Worm (Caenorhabditis elegans) whole organism, L4 larva: ENCODE data around the gene cyp-34A6.

Experiments
- F26F4.8 ChIP-seq: fragments of 200-800 bp; sonication (Bioruptor generic); conservative IDR thresholded peaks from 2 replicates; pipeline ENCODE4 v1.3.6; 2022; ENCODE audit warnings: missing genetic modification characterization, missing compliant biosample characterization
- F44E2.7 ChIP-seq: fragments of 200-800 bp; sonication (Bioruptor generic); IDR thresholded peaks from 2 replicates; pipeline ENCODE4 v2.1.2; 2022; ENCODE audit warnings: missing genetic modification characterization, missing compliant biosample characterization
- F49E8.2 ChIP-seq: sonication (generic microtip); optimal IDR thresholded peaks from 2 replicates; lab custom pipeline; 2016; ENCODE audit warnings: missing compliant biosample characterization, mild to moderate bottlenecking, missing genetic modification characterization, borderline replicate concordance
- R02D3.7 ChIP-seq: fragments of 150-350 bp; sonication (generic microtip); optimal IDR thresholded peaks from 3 replicates; lab custom pipeline; 2014; ENCODE audit warnings: missing biosample characterization, missing genetic modification characterization
- T26A8.4 ChIP-seq: fragments of 200-800 bp; sonication (Bioruptor generic); IDR thresholded peaks from 2 replicates; pipeline ENCODE4 v1.3.6; 2022; ENCODE audit warnings: missing genetic modification characterization, missing compliant biosample characterization
- Y105C5A.15 ChIP-seq: fragments of 200-800 bp; sonication (Bioruptor generic); IDR thresholded peaks from 2 replicates; pipeline ENCODE4 v1.3.6; 2022; ENCODE audit warnings: missing genetic modification characterization, missing compliant biosample characterization
- ama-1 ChIP-seq: fragments of 150-350 bp; optimal IDR thresholded peaks from 2 replicates; lab custom pipeline; 2014; ENCODE audit warnings: inconsistent platforms, mixed read lengths
- ceh-32 ChIP-seq: sonication (generic microtip); optimal IDR thresholded peaks from 2 replicates; lab custom pipeline; 2016; ENCODE audit warnings: mild to moderate bottlenecking, missing genetic modification characterization, missing compliant biosample characterization; ENCODE audit not compliant: poor library complexity
- ceh-62 ChIP-seq: sonication (generic microtip); optimal IDR thresholded peaks from 2 replicates; lab custom pipeline; 2017; ENCODE audit warnings: missing biosample characterization, missing genetic modification characterization
- ces-1 ChIP-seq: fragments of 150-350 bp; sonication (generic microtip); optimal IDR thresholded peaks from 4 replicates; lab custom pipeline; 2014; ENCODE audit warnings: missing biosample characterization, missing genetic modification reagents, missing genetic modification characterization
- dmd-8 ChIP-seq: fragments of 200-800 bp; sonication (Bioruptor generic); IDR thresholded peaks from 2 replicates; pipeline ENCODE4 v1.3.6; 2022; ENCODE audit warnings: missing genetic modification characterization, missing compliant biosample characterization
- dmd-9 ChIP-seq: fragments of 200-800 bp; sonication (Bioruptor generic); IDR thresholded peaks from 2 replicates; pipeline ENCODE4 v1.3.6; 2022; ENCODE audit warnings: missing genetic modification reagents, missing genetic modification characterization, missing compliant biosample characterization
- duxl-1 ChIP-seq: sonication (generic microtip); optimal IDR thresholded peaks from 2 replicates; lab custom pipeline; 2016; ENCODE audit warnings: mild to moderate bottlenecking, missing genetic modification characterization, moderate library complexity, missing compliant biosample characterization; ENCODE audit not compliant: poor library complexity
- egl-43 ChIP-seq: fragments of 200-800 bp; sonication (Bioruptor generic); IDR thresholded peaks from 2 replicates; pipeline ENCODE4 v1.3.6; 2022; ENCODE audit warnings: missing genetic modification reagents, missing genetic modification characterization, missing compliant biosample characterization
- fos-1 ChIP-seq: fragments of 150-350 bp; optimal IDR thresholded peaks from 2 replicates; lab custom pipeline; 2014; ENCODE audit warnings: missing biosample characterization, missing genetic modification characterization
- gei-8 ChIP-seq: fragments of 200-800 bp; sonication (Bioruptor generic); optimal IDR thresholded peaks from 2 replicates; lab custom pipeline; 2018; ENCODE audit warnings: mild to moderate bottlenecking, missing genetic modification characterization, missing compliant biosample characterization
- hlh-11 ChIP-seq: fragments of 200-800 bp; sonication (Bioruptor generic); optimal IDR thresholded peaks from 2 replicates; lab custom pipeline; 2018; ENCODE audit warnings: mild to moderate bottlenecking, missing genetic modification characterization, missing compliant biosample characterization
- hmg-1.1 ChIP-seq: fragments of 200-800 bp; sonication (Bioruptor generic); IDR thresholded peaks from 2 replicates; pipeline ENCODE4 v1.3.6; 2022; ENCODE audit warnings: missing genetic modification reagents, missing genetic modification characterization, missing compliant biosample characterization
- lin-1 ChIP-seq: fragments of 200-800 bp; sonication (Bioruptor generic); IDR thresholded peaks from 2 replicates; pipeline ENCODE4 v1.3.6; 2022; ENCODE audit warnings: missing genetic modification reagents, missing genetic modification characterization, missing compliant biosample characterization
- lin-29 ChIP-seq: fragments of 200-800 bp; sonication (Bioruptor generic); IDR thresholded peaks from 2 replicates; pipeline ENCODE4 v1.3.6; 2022; ENCODE audit warnings: missing genetic modification reagents, missing genetic modification characterization, missing compliant biosample characterization
- madf-5 ChIP-seq, 2 experiments: fragments of 200-800 bp; sonication (Bioruptor generic); IDR thresholded peaks; 2 replicates each; pipeline ENCODE4 v1.3.6; 2022; ENCODE audit warnings: missing compliant biosample characterization in 2 of 2, missing genetic modification characterization in 2 of 2
- madf-9 ChIP-seq: fragments of 200-800 bp; sonication (Bioruptor generic); conservative IDR thresholded peaks from 2 replicates; pipeline ENCODE4 v1.3.6; 2022; ENCODE audit warnings: missing genetic modification reagents, missing genetic modification characterization, missing compliant biosample characterization
- mdl-1 ChIP-seq, 2 experiments: fragments of 150-350 bp in 1 of 2; sonication (generic microtip) in 1 of 2; optimal IDR thresholded peaks; 2 replicates each; lab custom pipeline; 2014 to 2017; ENCODE audit warnings: missing biosample characterization in 2 of 2, missing genetic modification characterization in 2 of 2
- mdt-29 ChIP-seq: fragments of 200-800 bp; sonication (Bioruptor generic); IDR thresholded peaks from 2 replicates; pipeline ENCODE4 v1.3.6; 2022; ENCODE audit warnings: missing genetic modification reagents, missing genetic modification characterization, missing compliant biosample characterization
- mxl-2 ChIP-seq: fragments of 200-800 bp; sonication (Bioruptor generic); conservative IDR thresholded peaks from 2 replicates; pipeline ENCODE4 v1.3.6; 2022; ENCODE audit warnings: missing genetic modification reagents, missing genetic modification characterization, missing compliant biosample characterization
- mxl-3 ChIP-seq: fragments of 200-800 bp; sonication (Bioruptor generic); optimal IDR thresholded peaks from 2 replicates; lab custom pipeline; 2018; ENCODE audit warnings: mild to moderate bottlenecking, missing genetic modification characterization, missing compliant biosample characterization
- nhr-102 ChIP-seq: sonication (generic microtip); optimal IDR thresholded peaks from 2 replicates; lab custom pipeline; 2016; ENCODE audit warnings: mild to moderate bottlenecking, missing genetic modification characterization, moderate library complexity, missing compliant biosample characterization
- nhr-237 ChIP-seq: sonication (generic microtip); optimal IDR thresholded peaks from 2 replicates; lab custom pipeline; 2017; ENCODE audit warnings: missing biosample characterization, missing genetic modification characterization
- nhr-48 ChIP-seq: sonication (generic microtip); optimal IDR thresholded peaks from 2 replicates; lab custom pipeline; 2016; ENCODE audit warnings: mild to moderate bottlenecking, missing genetic modification characterization, missing compliant biosample characterization
- nhr-76 ChIP-seq: fragments of 150-350 bp; optimal IDR thresholded peaks from 2 replicates; lab custom pipeline; 2014; ENCODE audit warnings: missing biosample characterization, missing genetic modification characterization
- nhr-77 ChIP-seq: fragments of 150-350 bp; optimal IDR thresholded peaks from 2 replicates; lab custom pipeline; 2014; ENCODE audit warnings: missing biosample characterization, missing genetic modification characterization
- pha-4 ChIP-seq, 2 experiments: fragments of 150-350 bp in 1 of 2; fragments of 200-800 bp in 1 of 2; sonication (Bioruptor generic) in 1 of 2; IDR thresholded peaks in 1 of 2; optimal IDR thresholded peaks in 1 of 2; 2 replicates each; pipeline versions ENCODE4 v1.3.6 to Lab custom; 2014 to 2022; ENCODE audit warnings: missing genetic modification characterization in 2 of 2, missing genetic modification reagents in 2 of 2, missing biosample characterization in 1 of 2, missing compliant biosample characterization in 1 of 2
- rbr-2 ChIP-seq: sonication (generic microtip); optimal IDR thresholded peaks from 2 replicates; lab custom pipeline; 2016; ENCODE audit warnings: missing genotype, missing genetic modification characterization, missing compliant biosample characterization
- sdz-12 ChIP-seq: fragments of 200-800 bp; sonication (Bioruptor generic); optimal IDR thresholded peaks from 2 replicates; lab custom pipeline; 2018; ENCODE audit warnings: mild to moderate bottlenecking, missing genetic modification characterization, missing compliant biosample characterization
- snpc-4 ChIP-seq: fragments of 150-350 bp; optimal IDR thresholded peaks from 2 replicates; lab custom pipeline; 2014; ENCODE audit warnings: missing biosample characterization, missing genetic modification characterization
- unc-39 ChIP-seq: sonication (generic microtip); optimal IDR thresholded peaks from 2 replicates; lab custom pipeline; 2017; ENCODE audit warnings: missing biosample characterization, missing genetic modification characterization
- vab-7 ChIP-seq: fragments of 200-800 bp; sonication (Bioruptor generic); IDR thresholded peaks from 2 replicates; pipeline ENCODE4 v1.3.6; 2022; ENCODE audit warnings: missing genetic modification reagents, missing genetic modification characterization, missing compliant biosample characterization
- zag-1 ChIP-seq: fragments of 150-350 bp; optimal IDR thresholded peaks from 2 replicates; lab custom pipeline; 2014; ENCODE audit warnings: missing biosample characterization, missing genetic modification characterization
- zfp-3 ChIP-seq: fragments of 200-800 bp; sonication (Bioruptor generic); conservative IDR thresholded peaks from 2 replicates; pipeline ENCODE4 v1.3.6; 2022; ENCODE audit warnings: missing genetic modification reagents, missing genetic modification characterization, missing compliant biosample characterization
- zip-11 ChIP-seq: fragments of 200-800 bp; sonication (Bioruptor generic); IDR thresholded peaks from 2 replicates; pipeline ENCODE4 v1.3.6; 2022; ENCODE audit warnings: missing genetic modification characterization, missing compliant biosample characterization
- ztf-11 ChIP-seq: fragments of 150-350 bp; optimal IDR thresholded peaks from 2 replicates; lab custom pipeline; 2014; ENCODE audit warnings: missing biosample characterization, missing genetic modification characterization

cyp-34A6 gene

ce11 chrV:3979819-3980218 is 18.7 kb upstream of the cyp-34A6 start, which contains the start of gene nlp-31 (continued):
- TF ChIP-seq gei-8 (GFP tag; lab: Kevin White, UChicago) (no peak), mxl-2 (no peak), nhr-237 (no peak), rbr-2 (tag; lab: Kevin White, UChicago) (no peak), F44E2.7 (GFP tag; lab: Robert Waterston, UW) (no peak), sdz-12 (GFP tag; lab: Kevin White, UChicago) (no peak)
- TF ChIP-seq, all 104 proteins: peak for 12

- TF ChIP-seq zfp-3 (GFP tag; lab: Robert Waterston, UW) (no peak), ztf-11 (tag; lab: Kevin White, UChicago) (no peak), hlh-11 (no peak), duxl-1 (tag; lab: Kevin White, UChicago) (no peak), ama-1 (lab: Kevin White, UChicago) (no peak)
Measured at ce11 chrV:3979053-3979452, 17.9 kb upstream of the cyp-34A6 start, which contains the start of gene nlp-34. nlp-34 (minus strand) TSS chrV:3979134.

- TF ChIP-seq fos-1 (tag; lab: Kevin White, UChicago), result no peak
- TF ChIP-seq dmd-8 (GFP tag; lab: Robert Waterston, UW), result no peak
- no peak for TF ChIP-seq F44E2.7 (GFP tag; lab: Robert Waterston, UW)
- TF ChIP-seq nhr-102 (tag; lab: Kevin White, UChicago), result no peak
- TF ChIP-seq nhr-77 (tag; lab: Kevin White, UChicago), result no peak
- no peak for TF ChIP-seq F49E8.2 (tag; lab: Kevin White, UChicago)
- TF ChIP-seq F26F4.8, result no peak
- TF ChIP-seq zfp-3 (GFP tag; lab: Robert Waterston, UW), result no peak
- TF ChIP-seq mxl-3 (GFP tag; lab: Kevin White, UChicago), result no peak
- no peak for TF ChIP-seq Y105C5A.15 (GFP tag; lab: Robert Waterston, UW)
- no peak for TF ChIP-seq nhr-48 (tag; lab: Kevin White, UChicago)
- TF ChIP-seq vab-7 (GFP tag; lab: Robert Waterston, UW), result no peak
- no peak for TF ChIP-seq R02D3.7
- no peak for TF ChIP-seq mdl-1 (tag; optimal IDR thresholded peaks at IDR 0.05; lab: Kevin White, UChicago)
- no peak for TF ChIP-seq zag-1 (tag; lab: Kevin White, UChicago)
- no peak for TF ChIP-seq mdt-29 (GFP tag; lab: Robert Waterston, UW)
- TF ChIP-seq pha-4 (GFP tag; IDR thresholded peaks at IDR 0.05; lab: Robert Waterston, UW), result no peak
- no peak for TF ChIP-seq pha-4 (tag; optimal IDR thresholded peaks at IDR 0.05; lab: Kevin White, UChicago)
- no peak for TF ChIP-seq ztf-11 (tag; lab: Kevin White, UChicago)
- no peak for TF ChIP-seq madf-5 (GFP tag; IDR thresholded peaks at IDR 0.05; lab: Robert Waterston, UW)
- TF ChIP-seq madf-9 (GFP tag; lab: Robert Waterston, UW), result no peak
Measured at ce11 chrV:3976964-3977363, 15.8 kb upstream of the cyp-34A6 start, which contains the start of gene str-83. str-83 (plus strand) TSS chrV:3977264.

ce11 chrV:3974361-3974760 is 13.2 kb upstream of the cyp-34A6 start, which contains the start of gene str-82:
str-82 (plus strand) TSS chrV:3974661.
- TF ChIP-seq lin-1 (GFP tag; lab: Robert Waterston, UW) (no peak), zip-11 (GFP tag; lab: Robert Waterston, UW) (no peak), nhr-76 (tag; lab: Kevin White, UChicago) (no peak), unc-39 (tag; lab: Kevin White, UChicago) (no peak), egl-43 (GFP tag; lab: Robert Waterston, UW) (no peak), hmg-1.1 (GFP tag; lab: Robert Waterston, UW) (no peak), snpc-4 (tag; lab: Kevin White, UChicago) (no peak), dmd-9 (GFP tag; lab: Robert Waterston, UW) (no peak), ces-1 (GFP tag; lab: Kevin White, UChicago) (no peak), ceh-32 (tag; lab: Kevin White, UChicago) (no peak), duxl-1 (tag; lab: Kevin White, UChicago) (no peak), nhr-237 (no peak), lin-29 (no peak), mxl-3 (GFP tag; lab: Kevin White, UChicago) (no peak), T26A8.4 (GFP tag; lab: Robert Waterston, UW) (no peak), ceh-62 (tag; lab: Kevin White, UChicago) (no peak)
